Fruit fly (Drosophila melanogaster): Measurements from ENCODE around the gene CG9338.

CG9338 gene

DNA sequence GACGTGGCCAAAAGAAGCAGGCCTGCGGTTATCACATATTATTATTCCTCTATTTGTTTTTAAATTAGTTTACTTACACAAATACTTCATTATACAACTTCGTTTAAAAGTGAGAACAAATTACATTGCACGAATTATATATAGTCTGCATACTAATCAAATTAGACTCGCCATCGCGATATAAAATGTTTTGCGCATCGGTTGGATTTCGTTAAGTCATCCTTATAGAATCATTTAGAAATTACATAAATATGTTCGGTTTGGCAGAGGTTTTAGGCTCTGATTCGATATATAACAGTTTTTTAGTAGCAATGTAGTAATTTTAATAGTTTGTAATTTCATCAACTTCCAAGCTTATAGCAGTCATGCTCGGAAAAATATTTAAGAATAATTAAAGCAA, 27.1 kb upstream of the CG9338 start, which contains the start of gene Spn38F:
Gene Spn38F, minus strand, starts transcription at position 101 of the 400 bp plus-strand sequence.
- TF ChIP-seq Eip75B (GFP tag; optimal IDR thresholded peaks at IDR 0.05) (no peak), Gug (GFP tag; IDR thresholded peaks at IDR 0.05) (no peak), Eip78C (GFP tag) (no peak), CG31627 (GFP tag; optimal IDR thresholded peaks at IDR 0.05) (no peak), CG8119 (GFP tag; IDR thresholded peaks at IDR 0.05) (no peak), svp (GFP tag) (no peak), acj6 (GFP tag; optimal IDR thresholded peaks at IDR 0.05) (no peak), Hr38 (GFP tag; optimal IDR thresholded peaks at IDR 0.05) (no peak), dsx (GFP tag; optimal IDR thresholded peaks at IDR 0.05; ENCODE audit: poor library complexity, severe bottlenecking) (no peak), fkh (GFP tag; optimal IDR thresholded peaks at IDR 0.05) (no peak), Sox102F (GFP tag; optimal IDR thresholded peaks at IDR 0.05) (no peak), Sox15 (GFP tag; optimal IDR thresholded peaks at IDR 0.05) (no peak), CG6276 (GFP tag; optimal IDR thresholded peaks at IDR 0.05) (no peak), spab (GFP tag; optimal IDR thresholded peaks at IDR 0.05) (no peak), CG1621 (tag; optimal IDR thresholded peaks at IDR 0.05) (no peak)

DNA sequence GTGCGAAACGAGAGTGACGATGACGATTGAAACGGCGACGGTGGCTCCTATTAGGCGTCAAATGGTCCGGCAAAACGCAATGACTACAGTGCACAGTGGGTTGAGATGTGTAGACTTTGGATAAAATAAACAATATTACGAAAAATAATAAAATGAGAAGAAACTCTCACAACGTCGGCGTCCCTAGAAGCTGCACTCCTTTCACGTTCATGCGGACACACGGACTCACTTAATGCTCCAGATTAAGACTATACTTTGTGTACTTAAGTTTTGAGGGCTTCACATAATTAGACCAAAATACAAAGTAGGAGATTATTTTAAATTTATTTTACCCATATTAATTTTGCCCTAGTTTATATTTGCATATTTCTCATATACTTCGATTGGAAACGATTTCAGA, 25.0 kb upstream of the CG9338 start:
- TF ChIP-seq spab (GFP tag; optimal IDR thresholded peaks at IDR 0.05) = no peak
- no peak for TF ChIP-seq CG6792 (GFP tag; optimal IDR thresholded peaks at IDR 0.05)
- no peak for TF ChIP-seq Sox14 (GFP tag; optimal IDR thresholded peaks at IDR 0.05)
- TF ChIP-seq svp (GFP tag) = no peak
- no peak for TF ChIP-seq CG10669 (GFP tag; optimal IDR thresholded peaks at IDR 0.05)
- TF ChIP-seq CG1621 (tag; optimal IDR thresholded peaks at IDR 0.05) = no peak
- no peak for TF ChIP-seq Eip75B (GFP tag; optimal IDR thresholded peaks at IDR 0.05)
- peak; percentile 48; the same call in 1 of the 2 replicates for TF ChIP-seq CG11294 (GFP tag; IDR thresholded peaks at IDR 0.05)
- peak; percentile 82 for TF ChIP-seq CG6276 (GFP tag; optimal IDR thresholded peaks at IDR 0.05)
- TF ChIP-seq lz (GFP tag; optimal IDR thresholded peaks at IDR 0.05) = no peak
- no peak for TF ChIP-seq dac (GFP tag; optimal IDR thresholded peaks at IDR 0.05)
- no peak for TF ChIP-seq dsx (GFP tag; optimal IDR thresholded peaks at IDR 0.05; ENCODE audit: poor library complexity, severe bottlenecking)
- TF ChIP-seq Blimp-1 (GFP tag; optimal IDR thresholded peaks at IDR 0.05) = no peak
- no peak for TF ChIP-seq Met (GFP tag; optimal IDR thresholded peaks at IDR 0.05)
- TF ChIP-seq eg (GFP tag; IDR thresholded peaks at IDR 0.05) = 0 out of 3 replicates have a peak, but pooled peaks have one; percentile 40
- no peak for TF ChIP-seq CG32006 (GFP tag; optimal IDR thresholded peaks at IDR 0.05)
- TF ChIP-seq Eip93F (GFP tag; optimal IDR thresholded peaks at IDR 0.05) = no peak
- no peak for TF ChIP-seq CG8119 (GFP tag; IDR thresholded peaks at IDR 0.05)
- TF ChIP-seq CG3032 (tag; optimal IDR thresholded peaks at IDR 0.05) = no peak
- TF ChIP-seq net (GFP tag; optimal IDR thresholded peaks at IDR 0.05) = no peak
- no peak for TF ChIP-seq achi (GFP tag; optimal IDR thresholded peaks at IDR 0.05)
- no peak for TF ChIP-seq acj6 (GFP tag; optimal IDR thresholded peaks at IDR 0.05)
- TF ChIP-seq Lpt (GFP tag; optimal IDR thresholded peaks at IDR 0.05) = no peak
- TF ChIP-seq CG8319 (GFP tag; optimal IDR thresholded peaks at IDR 0.05) = no peak
- no peak for TF ChIP-seq Smox (GFP tag; optimal IDR thresholded peaks at IDR 0.05)
- TF ChIP-seq CG11762 (GFP tag; optimal IDR thresholded peaks at IDR 0.05; ENCODE audit: insufficient read depth) = peak; percentile 23
- TF ChIP-seq CG3919 (GFP tag; optimal IDR thresholded peaks at IDR 0.05) = no peak
- no peak for TF ChIP-seq CG15336 (GFP tag; IDR thresholded peaks at IDR 0.05)
- no peak for TF ChIP-seq topi (GFP tag; optimal IDR thresholded peaks at IDR 0.05)
- TF ChIP-seq Ets96B (tag; optimal IDR thresholded peaks at IDR 0.05) = no peak
- TF ChIP-seq cyc (GFP tag; optimal IDR thresholded peaks at IDR 0.05) = no peak
- no peak for TF ChIP-seq CG9139 (GFP tag; optimal IDR thresholded peaks at IDR 0.05)
- no peak for TF ChIP-seq fd59A (GFP tag; optimal IDR thresholded peaks at IDR 0.05)
- TF ChIP-seq pdm3 (GFP tag; optimal IDR thresholded peaks at IDR 0.05) = no peak
- no peak for TF ChIP-seq fd85E (GFP tag; optimal IDR thresholded peaks at IDR 0.05)
- no peak for TF ChIP-seq vri (GFP tag; optimal IDR thresholded peaks at IDR 0.05)
- TF ChIP-seq CG34406 (GFP tag; optimal IDR thresholded peaks at IDR 0.05) = no peak
- TF ChIP-seq CG7368 (GFP tag; optimal IDR thresholded peaks at IDR 0.05) = no peak
- no peak for TF ChIP-seq CG6163 (GFP tag; IDR thresholded peaks at IDR 0.05)
- TF ChIP-seq Gug (GFP tag; IDR thresholded peaks at IDR 0.05) = peak; percentile 36; the same call in 1 of the 2 replicates
- no peak for TF ChIP-seq CG31627 (GFP tag; optimal IDR thresholded peaks at IDR 0.05)
